Worm (Caenorhabditis elegans): ENCODE data around the gene sym-2.

The sym-2 gene

ce11 chrII:9130339-9130738, 57.9 kb downstream of the sym-2 start:
- TF ChIP-seq pha-4 (tag; optimal IDR thresholded peaks at IDR 0.05): no peak
- no peak for TF ChIP-seq elt-3 (tag; optimal IDR thresholded peaks at IDR 0.05)
- TF ChIP-seq nhr-25 (tag; optimal IDR thresholded peaks at IDR 0.05): peak; percentile 49
- TF ChIP-seq nhr-11 (tag; optimal IDR thresholded peaks at IDR 0.05): peak; percentile 23
